Fruit fly (Drosophila melanogaster): ENCODE results near the gene CG11327.

The CG11327 gene

dm6 chr2L:6683992-6684882, 2.3 kb downstream of the CG11327 start, which contains the start of gene Nhe3 (continued):
- peak; percentile 81 for TF ChIP-seq CG4424 (GFP tag; optimal IDR thresholded peaks at IDR 0.05)
- peak; percentile 48 for TF ChIP-seq btn (GFP tag; optimal IDR thresholded peaks at IDR 0.05)
- TF ChIP-seq CG7839 (tag; optimal IDR thresholded peaks at IDR 0.05), result peak; percentile 85
- TF ChIP-seq CrebB (tag; optimal IDR thresholded peaks at IDR 0.05), result peak; percentile 65
- peak; percentile 37; the same call in 1 of the 3 replicates for TF ChIP-seq jigr1 (GFP tag; IDR thresholded peaks at IDR 0.05)
- TF ChIP-seq croc (GFP tag; conservative IDR thresholded peaks at IDR 0.05), result peak; percentile 70
- peak; percentile 85 for TF ChIP-seq CG9727 (GFP tag; optimal IDR thresholded peaks at IDR 0.05)
- TF ChIP-seq CG6689 (GFP tag; IDR thresholded peaks at IDR 0.05), result peak; percentile 87
- TF ChIP-seq mam (GFP tag; optimal IDR thresholded peaks at IDR 0.05), result peak; percentile 87
- TF ChIP-seq CG17385 (GFP tag; optimal IDR thresholded peaks at IDR 0.05), result peak; percentile 71
- peak; percentile 74 for TF ChIP-seq sqz (GFP tag; optimal IDR thresholded peaks at IDR 0.05)
- peak; percentile 60; the same call in 1 of the 2 replicates for TF ChIP-seq Bgb (GFP tag; IDR thresholded peaks at IDR 0.05; ENCODE audit: partially characterized antibody)
- peak; percentile 78 for TF ChIP-seq ken (GFP tag; IDR thresholded peaks at IDR 0.05)
- no peak for TF ChIP-seq fd102C (GFP tag; optimal IDR thresholded peaks at IDR 0.05)
- TF ChIP-seq ase (GFP tag; IDR thresholded peaks at IDR 0.05), result peak; percentile 69; the same call in 1 of the 3 replicates
- peak; percentile 29; the same call in 1 of the 3 replicates for TF ChIP-seq CG3726 (GFP tag; IDR thresholded peaks at IDR 0.05)
- TF ChIP-seq Gsc (GFP tag; IDR thresholded peaks at IDR 0.05), result no peak
- peak; percentile 84 for TF ChIP-seq CG32772 (GFP tag; IDR thresholded peaks at IDR 0.05)
- peak; percentile 41 for TF ChIP-seq CG12219 (GFP tag; optimal IDR thresholded peaks at IDR 0.05)
- peak; percentile 67; the same call in 1 of the 2 replicates for TF ChIP-seq toy (GFP tag; IDR thresholded peaks at IDR 0.05)
- TF ChIP-seq CG18619 (GFP tag; optimal IDR thresholded peaks at IDR 0.05), result peak; percentile 67
- TF ChIP-seq Meics (GFP tag; optimal IDR thresholded peaks at IDR 0.05), result peak; percentile 77
- TF ChIP-seq fd3F (GFP tag; optimal IDR thresholded peaks at IDR 0.05), result peak; percentile 76
- peak; percentile 46 for TF ChIP-seq CG34224 (GFP tag; IDR thresholded peaks at IDR 0.05; ENCODE audit: partially characterized antibody)
- TF ChIP-seq HHEX (GFP tag; optimal IDR thresholded peaks at IDR 0.05), result peak; percentile 61
- TF ChIP-seq Dek (tag; optimal IDR thresholded peaks at IDR 0.05), result peak; percentile 75
- peak; percentile 39 for TF ChIP-seq dm (GFP tag; optimal IDR thresholded peaks at IDR 0.05)
- TF ChIP-seq CG18764 (GFP tag; optimal IDR thresholded peaks at IDR 0.05), result peak; percentile 61
- peak; percentile 73 for TF ChIP-seq trem (tag; optimal IDR thresholded peaks at IDR 0.05)
- peak; percentile 63 for TF ChIP-seq CG31224 (GFP tag; IDR thresholded peaks at IDR 0.05)
- TF ChIP-seq Hsf (GFP tag; optimal IDR thresholded peaks at IDR 0.05), result peak; percentile 90
- TF ChIP-seq trh (GFP tag; optimal IDR thresholded peaks at IDR 0.05), result peak; percentile 71
- TF ChIP-seq ara (GFP tag; IDR thresholded peaks at IDR 0.05), result peak; percentile 78
- TF ChIP-seq emc (GFP tag; optimal IDR thresholded peaks at IDR 0.05), result no peak
- no peak for TF ChIP-seq bigmax (GFP tag; optimal IDR thresholded peaks at IDR 0.05)
- TF ChIP-seq CG1647 (GFP tag; optimal IDR thresholded peaks at IDR 0.05), result peak; percentile 70
- TF ChIP-seq CG8290 (GFP tag; optimal IDR thresholded peaks at IDR 0.05), result peak; percentile 92
- peak; percentile 69 to 81 for TF ChIP-seq CG8290 (tag; optimal IDR thresholded peaks at IDR 0.05)
- TF ChIP-seq Optix (GFP tag; IDR thresholded peaks at IDR 0.05), result peak; percentile 56; the same call in 1 of the 3 replicates
- no peak for TF ChIP-seq eve (GFP tag; optimal IDR thresholded peaks at IDR 0.05)
- no peak; the same call in 1 of the 2 replicates for TF ChIP-seq CG43689 (GFP tag; IDR thresholded peaks at IDR 0.05)
- peak; percentile 82 for TF ChIP-seq az2 (GFP tag; optimal IDR thresholded peaks at IDR 0.05)
- TF ChIP-seq Atf3 (GFP tag; optimal IDR thresholded peaks at IDR 0.05), result peak; percentile 70
- TF ChIP-seq HLH3B (GFP tag; IDR thresholded peaks at IDR 0.05), result peak; percentile 78
- peak; percentile 68 for TF ChIP-seq rib (GFP tag; IDR thresholded peaks at IDR 0.05)
- peak; percentile 33 for TF ChIP-seq CG10431 (GFP tag; optimal IDR thresholded peaks at IDR 0.05)
- TF ChIP-seq CG10274 (GFP tag; optimal IDR thresholded peaks at IDR 0.05), result peak; percentile 36
- peak; percentile 5 for TF ChIP-seq fd64A (GFP tag; optimal IDR thresholded peaks at IDR 0.05)
- peak; percentile 73 for TF ChIP-seq CG12104 (GFP tag; optimal IDR thresholded peaks at IDR 0.05)

Measured in whole organism, embryonic.